Comparison of ENCODE assay signal across 2 worm cellular contexts in the genomic region with DNA sequence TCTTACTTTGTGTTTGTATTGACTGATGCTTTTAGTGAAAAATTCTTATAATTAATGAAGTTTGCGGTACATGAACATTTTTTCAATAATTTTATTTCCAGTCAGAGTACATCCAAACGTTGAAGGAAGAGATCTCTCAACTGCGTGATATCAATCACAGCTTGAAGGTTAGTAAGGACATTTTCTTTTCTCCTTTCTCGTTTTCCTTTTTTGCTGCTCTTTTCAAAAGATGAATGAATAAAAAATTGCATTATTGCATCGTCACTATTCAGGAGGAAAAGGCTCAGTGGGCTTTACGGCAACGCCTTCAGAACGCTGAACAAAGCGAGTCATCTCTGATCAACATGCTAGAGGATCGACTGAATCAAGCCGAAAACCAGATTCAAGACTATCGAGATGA.
TF ChIP-seq lines count a peak whose summit lies in the region.

No protein-coding gene starts in this region.

TF ChIP-seq in whole organism, L1 larva, 84 proteins besides CTCF, POLR2A, EP300 and RAD21:
- TF ChIP-seq fkh-10 (GFP tag; optimal IDR thresholded peaks at IDR 0.05; lab: Kevin White, UChicago) (peak; percentile 62), efl-1 (optimal IDR thresholded peaks at IDR 0.05; lab: Kevin White, UChicago) (no peak), efl-1 (GFP tag; optimal IDR thresholded peaks at IDR 0.05 in 1 of 2; lab: Kevin White, UChicago) (no peak), rnt-1 (tag; optimal IDR thresholded peaks at IDR 0.05; lab: Kevin White, UChicago) (no peak), pag-3 (tag; optimal IDR thresholded peaks at IDR 0.05; lab: Kevin White, UChicago; ENCODE audit: borderline replicate concordance, insufficient read depth) (no peak), unc-98 (GFP tag; IDR thresholded peaks at IDR 0.05; lab: Robert Waterston, UW) (no peak), fos-1 (tag; optimal IDR thresholded peaks at IDR 0.05; lab: Kevin White, UChicago) (no peak), swsn-7 (tag; optimal IDR thresholded peaks at IDR 0.05; lab: Kevin White, UChicago) (no peak), hpl-2 (GFP tag; optimal IDR thresholded peaks at IDR 0.05; lab: Kevin White, UChicago) (no peak)

TF ChIP-seq in whole organism, L4 larva, 104 proteins besides CTCF, POLR2A, EP300 and RAD21:
- TF ChIP-seq nhr-6 (tag; optimal IDR thresholded peaks at IDR 0.05; lab: Kevin White, UChicago) (no peak), F26F4.8 (GFP tag; conservative IDR thresholded peaks at IDR 0.05; lab: Robert Waterston, UW) (no peak), nhr-41 (GFP tag; IDR thresholded peaks at IDR 0.05; lab: Robert Waterston, UW) (no peak), lin-13 (GFP tag; optimal IDR thresholded peaks at IDR 0.05; lab: Kevin White, UChicago) (no peak), nhr-76 (tag; optimal IDR thresholded peaks at IDR 0.05; lab: Kevin White, UChicago) (no peak), aha-1 (tag; lab: Kevin White, UChicago) (peak; percentile 14), ZK546.5 (tag; optimal IDR thresholded peaks at IDR 0.05; lab: Kevin White, UChicago) (no peak), lir-3 (tag; optimal IDR thresholded peaks at IDR 0.05; lab: Kevin White, UChicago) (no peak), lin-29 (GFP tag; IDR thresholded peaks at IDR 0.05; lab: Robert Waterston, UW) (no peak), fkh-10 (GFP tag; optimal IDR thresholded peaks at IDR 0.05; lab: Kevin White, UChicago) (peak; percentile 61), hif-1 (tag; optimal IDR thresholded peaks at IDR 0.05; lab: Kevin White, UChicago) (no peak), Y48G9A.11 (GFP tag; IDR thresholded peaks at IDR 0.05; lab: Robert Waterston, UW) (no peak), unc-62 (GFP tag; optimal IDR thresholded peaks at IDR 0.05 in 1 of 2; lab: Kevin White, UChicago) (no peak), unc-62 (tag; optimal IDR thresholded peaks at IDR 0.05; lab: Kevin White, UChicago) (no peak)

Comparison
In these comparisons a context has a peak if more than half of its experiments do, and no peak if none do; other contexts are left out.
1. Of the 29 proteins assayed by ChIP-seq in both whole organism, L4 larva and whole organism, L1 larva: peak only in whole organism, L4 larva: aha-1; only in whole organism, L1 larva: none; in both: fkh-10; in neither: 27.